Worm (Caenorhabditis elegans) whole organism, late embryonic: ENCODE results near the gene col-97.
A peak's percentile ranks its signal among the peaks of the same experiment; 100 is the strongest.

Source experiments
- C08G9.2 ChIP-seq: sonication (generic microtip); optimal IDR thresholded peaks from 2 replicates; lab custom pipeline; 2016; ENCODE audit warnings: mild to moderate bottlenecking, missing genetic modification characterization, moderate library complexity, missing compliant biosample characterization
- C38D4.7 ChIP-seq: fragments of 200-800 bp; sonication (Bioruptor generic); optimal IDR thresholded peaks from 2 replicates; lab custom pipeline; 2018; ENCODE audit warnings: mild to moderate bottlenecking, missing genetic modification characterization, moderate library complexity, missing compliant biosample characterization
- F13H6.1 ChIP-seq: sonication (generic microtip); optimal IDR thresholded peaks from 2 replicates; lab custom pipeline; 2016; ENCODE audit warnings: missing genetic modification characterization, missing compliant biosample characterization
- K02D7.2 ChIP-seq: sonication (generic microtip); optimal IDR thresholded peaks from 2 replicates; lab custom pipeline; 2017; ENCODE audit warnings: mild to moderate bottlenecking, missing genetic modification characterization, missing compliant biosample characterization
- K09A11.1 ChIP-seq: sonication (generic microtip); optimal IDR thresholded peaks from 2 replicates; lab custom pipeline; 2017; ENCODE audit warnings: antibody characterized with exemption, mild to moderate bottlenecking, missing genetic modification characterization, missing compliant biosample characterization; ENCODE audit not compliant: insufficient read depth
- T23F11.4 ChIP-seq: fragments of 200-800 bp; sonication (Bioruptor generic); optimal IDR thresholded peaks from 2 replicates; lab custom pipeline; 2018; ENCODE audit warnings: mild to moderate bottlenecking, missing genetic modification characterization, missing compliant biosample characterization
- ahr-1 ChIP-seq: sonication (generic microtip); optimal IDR thresholded peaks from 2 replicates; lab custom pipeline; 2016; ENCODE audit warnings: missing genetic modification characterization, missing compliant biosample characterization
- ceh-14 ChIP-seq: sonication (generic microtip); optimal IDR thresholded peaks from 2 replicates; lab custom pipeline; 2016; ENCODE audit warnings: missing genotype, missing genetic modification characterization, missing compliant biosample characterization
- ceh-18 ChIP-seq: sonication (generic microtip); optimal IDR thresholded peaks from 2 replicates; lab custom pipeline; 2016; ENCODE audit warnings: missing genetic modification characterization, missing compliant biosample characterization
- ceh-24 ChIP-seq: sonication (generic microtip); optimal IDR thresholded peaks from 2 replicates; lab custom pipeline; 2016; ENCODE audit warnings: mild to moderate bottlenecking, missing genetic modification characterization, missing compliant biosample characterization
- ceh-30 ChIP-seq: fragments of 150-350 bp; optimal IDR thresholded peaks from 2 replicates; lab custom pipeline; 2014; ENCODE audit warnings: missing biosample characterization, missing genetic modification characterization
- ceh-31 ChIP-seq: sonication (generic microtip); optimal IDR thresholded peaks from 2 replicates; lab custom pipeline; 2016; ENCODE audit warnings: missing genetic modification characterization, missing compliant biosample characterization
- ceh-34 ChIP-seq: sonication (generic microtip); optimal IDR thresholded peaks from 2 replicates; lab custom pipeline; 2016; ENCODE audit warnings: mild to moderate bottlenecking, missing genetic modification characterization, missing compliant biosample characterization
- ceh-48 ChIP-seq: sonication (generic microtip); optimal IDR thresholded peaks from 2 replicates; lab custom pipeline; 2016; ENCODE audit warnings: missing genetic modification characterization, inconsistent platforms, missing compliant biosample characterization
- ceh-6 ChIP-seq: fragments of 200-800 bp; sonication (Bioruptor generic); optimal IDR thresholded peaks from 2 replicates; lab custom pipeline; 2018; ENCODE audit warnings: mild to moderate bottlenecking, missing genetic modification characterization, missing compliant biosample characterization
- che-1 ChIP-seq: sonication (generic microtip); optimal IDR thresholded peaks from 2 replicates; lab custom pipeline; 2016; ENCODE audit warnings: mild to moderate bottlenecking, missing genetic modification characterization, missing compliant biosample characterization
- dmd-4 ChIP-seq: sonication (generic microtip); optimal IDR thresholded peaks from 2 replicates; lab custom pipeline; 2016; ENCODE audit warnings: borderline replicate concordance, missing genetic modification characterization, missing compliant biosample characterization
- dve-1 ChIP-seq: sonication (generic microtip); optimal IDR thresholded peaks from 2 replicates; lab custom pipeline; 2017; ENCODE audit warnings: antibody characterized with exemption, mild to moderate bottlenecking, missing genetic modification characterization, missing compliant biosample characterization
- elt-2 ChIP-seq: sonication (generic microtip); optimal IDR thresholded peaks from 2 replicates; lab custom pipeline; 2016; ENCODE audit warnings: missing genetic modification reagents, missing genetic modification characterization, missing compliant biosample characterization
- elt-4 ChIP-seq: sonication (generic microtip); optimal IDR thresholded peaks from 2 replicates; lab custom pipeline; 2016; ENCODE audit warnings: missing genetic modification characterization, missing compliant biosample characterization
- eyg-1 ChIP-seq: sonication (generic microtip); optimal IDR thresholded peaks from 2 replicates; lab custom pipeline; 2016; ENCODE audit warnings: missing genotype, missing genetic modification characterization, missing compliant biosample characterization
- fax-1 ChIP-seq: sonication (generic microtip); optimal IDR thresholded peaks from 2 replicates; lab custom pipeline; 2016; ENCODE audit warnings: missing genotype, missing genetic modification characterization, missing compliant biosample characterization
- fkh-10 ChIP-seq: fragments of 150-350 bp; optimal IDR thresholded peaks from 2 replicates; lab custom pipeline; 2014; ENCODE audit warnings: missing biosample characterization, missing genetic modification reagents, missing genetic modification characterization
- fkh-6 ChIP-seq: sonication (generic microtip); optimal IDR thresholded peaks from 2 replicates; lab custom pipeline; 2016; ENCODE audit warnings: missing genetic modification characterization, missing compliant biosample characterization
- gmeb-2 ChIP-seq: sonication (generic microtip); optimal IDR thresholded peaks from 2 replicates; lab custom pipeline; 2016; ENCODE audit warnings: missing genetic modification characterization, inconsistent platforms, missing compliant biosample characterization
- hlh-13 ChIP-seq: fragments of 200-800 bp; sonication (Bioruptor generic); optimal IDR thresholded peaks from 2 replicates; lab custom pipeline; 2018; ENCODE audit warnings: mild to moderate bottlenecking, missing genetic modification characterization, missing compliant biosample characterization
- hlh-30 ChIP-seq: sonication (generic microtip); optimal IDR thresholded peaks from 2 replicates; lab custom pipeline; 2017; ENCODE audit warnings: antibody characterized with exemption, missing genetic modification characterization, missing compliant biosample characterization; ENCODE audit not compliant: insufficient read depth
- hlh-6 ChIP-seq: sonication (generic microtip); optimal IDR thresholded peaks from 2 replicates; lab custom pipeline; 2016; ENCODE audit warnings: missing genotype, missing genetic modification characterization, missing compliant biosample characterization
- hlh-8 ChIP-seq: sonication (generic microtip); optimal IDR thresholded peaks from 2 replicates; lab custom pipeline; 2016; ENCODE audit warnings: missing genotype, missing genetic modification characterization, missing compliant biosample characterization
- lim-6 ChIP-seq: sonication (generic microtip); optimal IDR thresholded peaks from 2 replicates; lab custom pipeline; 2016; ENCODE audit warnings: missing genetic modification characterization, missing compliant biosample characterization
- lin-11 ChIP-seq: fragments of 200-800 bp; sonication (Bioruptor generic); optimal IDR thresholded peaks from 2 replicates; lab custom pipeline; 2018; ENCODE audit warnings: mild to moderate bottlenecking, missing genetic modification characterization, missing compliant biosample characterization
- mec-3 ChIP-seq: sonication (generic microtip); optimal IDR thresholded peaks from 2 replicates; lab custom pipeline; 2016; ENCODE audit warnings: borderline replicate concordance, missing genetic modification characterization, missing compliant biosample characterization
- nfya-1 ChIP-seq: sonication (generic microtip); optimal IDR thresholded peaks from 2 replicates; lab custom pipeline; 2017; ENCODE audit warnings: missing genetic modification characterization, mild to moderate bottlenecking, missing compliant biosample characterization, antibody characterized with exemption, moderate library complexity
- nhr-11 ChIP-seq: fragments of 150-350 bp; optimal IDR thresholded peaks from 2 replicates; lab custom pipeline; 2014; ENCODE audit warnings: missing biosample characterization, missing genetic modification characterization
- nhr-232 ChIP-seq: sonication (generic microtip); optimal IDR thresholded peaks from 2 replicates; lab custom pipeline; 2016; ENCODE audit warnings: missing genetic modification characterization, missing compliant biosample characterization
- npax-4 ChIP-seq: sonication (generic microtip); optimal IDR thresholded peaks from 2 replicates; lab custom pipeline; 2016; ENCODE audit warnings: missing genetic modification characterization, missing compliant biosample characterization
- pat-9 ChIP-seq: fragments of 200-800 bp; sonication (Bioruptor generic); optimal IDR thresholded peaks from 2 replicates; lab custom pipeline; 2018; ENCODE audit warnings: mild to moderate bottlenecking, missing genetic modification characterization, moderate library complexity, missing compliant biosample characterization
- pax-1 ChIP-seq: fragments of 150-350 bp; optimal IDR thresholded peaks from 2 replicates; lab custom pipeline; 2014; ENCODE audit warnings: missing biosample characterization, missing genetic modification characterization
- pros-1 ChIP-seq: fragments of 150-350 bp; optimal IDR thresholded peaks from 2 replicates; lab custom pipeline; 2014; ENCODE audit warnings: missing biosample characterization, missing genetic modification reagents, missing genetic modification characterization
- ref-2 ChIP-seq: sonication (generic microtip); optimal IDR thresholded peaks from 2 replicates; lab custom pipeline; 2016; ENCODE audit warnings: missing genetic modification characterization, missing compliant biosample characterization
- sdc-2 ChIP-seq: sonication (generic microtip); optimal IDR thresholded peaks from 2 replicates; lab custom pipeline; 2016; ENCODE audit warnings: missing genotype, missing genetic modification characterization, missing compliant biosample characterization
- sox-2 ChIP-seq: fragments of 200-800 bp; sonication (Bioruptor generic); IDR thresholded peaks from 2 replicates; pipeline ENCODE4 v1.3.6; 2022; ENCODE audit warnings: missing genetic modification reagents, missing genetic modification characterization, missing compliant biosample characterization
- syd-9 ChIP-seq: sonication (generic microtip); optimal IDR thresholded peaks from 2 replicates; lab custom pipeline; 2016; ENCODE audit warnings: mild to moderate bottlenecking, missing genetic modification characterization, moderate library complexity, missing compliant biosample characterization
- tbx-2 ChIP-seq: sonication (generic microtip); optimal IDR thresholded peaks from 2 replicates; lab custom pipeline; 2016; ENCODE audit warnings: missing genetic modification characterization, missing compliant biosample characterization
- ttx-3 ChIP-seq: sonication (generic microtip); optimal IDR thresholded peaks from 2 replicates; lab custom pipeline; 2016; ENCODE audit warnings: missing genetic modification reagents, missing genetic modification characterization, missing compliant biosample characterization
- unc-3 ChIP-seq, 2 experiments: fragments of 200-800 bp in 1 of 2; sonication (Bioruptor generic) in 1 of 2; sonication (generic microtip) in 1 of 2; conservative IDR thresholded peaks in 1 of 2; optimal IDR thresholded peaks in 1 of 2; 2 replicates each; pipeline versions ENCODE4 v1.3.6 to Lab custom; 2016 to 2022; ENCODE audit warnings: missing compliant biosample characterization in 2 of 2, missing genetic modification characterization in 2 of 2, missing genetic modification reagents in 1 of 2
- unc-55 ChIP-seq: sonication (generic microtip); optimal IDR thresholded peaks from 2 replicates; lab custom pipeline; 2017; ENCODE audit warnings: missing biosample characterization, missing genetic modification reagents, missing genetic modification characterization
- unc-86 ChIP-seq: sonication (generic microtip); optimal IDR thresholded peaks from 2 replicates; lab custom pipeline; 2016; ENCODE audit warnings: missing genetic modification characterization, missing compliant biosample characterization
- zip-5 ChIP-seq: sonication (generic microtip); optimal IDR thresholded peaks from 2 replicates; lab custom pipeline; 2016; ENCODE audit warnings: missing genetic modification characterization, missing compliant biosample characterization

Gene col-97

DNA sequence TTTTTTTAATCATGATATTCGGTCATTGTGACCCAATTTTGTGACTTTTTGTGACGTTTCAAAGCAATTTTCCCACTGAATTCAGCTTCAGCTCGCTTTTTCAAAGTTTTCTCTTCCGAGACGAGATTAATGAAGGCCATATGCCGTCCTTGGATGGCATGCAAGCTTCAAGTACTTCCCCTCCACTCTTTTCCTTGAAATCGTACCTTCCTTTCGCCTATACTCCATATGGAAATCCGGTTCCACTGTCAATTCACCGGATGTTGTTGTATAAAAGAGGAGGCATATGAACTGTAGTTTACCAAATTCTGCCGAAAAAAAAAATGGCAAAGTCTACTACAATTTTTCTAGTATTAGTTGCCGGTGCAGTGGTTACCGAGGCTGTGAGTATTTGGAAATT lies 12.7 kb downstream of the col-97 start, which contains the start of gene ZK1010.4:
Gene ZK1010.4, plus strand, starts transcription at position 301 of the 400 bp plus-strand sequence.
- TF ChIP-seq hlh-13 (GFP tag; lab: Kevin White, UChicago) (no peak), C38D4.7 (no peak)

DNA sequence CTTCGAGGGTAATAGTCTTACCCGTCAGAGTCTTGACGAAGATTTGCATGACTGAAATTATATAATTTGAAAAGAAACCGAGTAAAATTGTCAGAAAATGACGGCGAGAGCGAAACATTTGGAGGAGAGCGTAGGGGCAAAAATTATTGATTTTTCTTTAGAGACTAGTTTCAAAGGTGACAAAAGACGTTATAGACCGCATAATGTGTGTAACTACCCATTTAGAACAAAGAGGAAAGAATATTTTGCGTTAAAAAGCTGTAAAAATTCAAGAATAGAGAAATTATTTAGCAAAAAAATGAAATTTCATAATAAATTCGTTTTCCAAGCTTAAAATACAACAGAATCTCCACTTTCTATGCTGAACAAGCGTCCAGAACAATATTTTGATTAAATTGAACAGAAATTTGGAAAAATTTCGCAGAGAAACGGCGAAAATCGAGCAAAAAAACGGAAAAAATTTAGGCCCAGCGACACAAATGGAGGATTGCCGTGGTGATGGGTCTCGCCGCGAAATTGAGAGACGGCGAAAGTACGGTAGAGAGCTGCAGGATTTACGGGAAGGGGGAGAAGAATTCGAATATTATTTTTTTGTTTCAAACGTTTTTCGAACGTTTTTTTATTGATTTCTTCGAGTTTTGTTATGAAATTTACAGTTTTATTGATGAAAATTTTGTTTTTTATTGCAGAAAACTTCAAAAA lies 14.9 kb downstream of the col-97 start, which contains the start of the genes ubq-2 and frg-1:
Gene ubq-2, minus strand, starts transcription at position 51 of the 702 bp plus-strand sequence.
Gene frg-1, plus strand, starts transcription at position 690 of the 702 bp plus-strand sequence.
- TF ChIP-seq ahr-1 (no peak), ceh-6 (GFP tag; lab: Kevin White, UChicago) (no peak), mec-3 (no peak), ceh-14 (no peak), hlh-30 (no peak), npax-4 (tag; lab: Kevin White, UChicago) (no peak), sox-2 (GFP tag; lab: Robert Waterston, UW) (no peak), dmd-4 (tag; lab: Kevin White, UChicago) (no peak), K02D7.2 (tag; lab: Kevin White, UChicago) (no peak), ref-2 (tag; lab: Kevin White, UChicago) (no peak), zip-5 (tag; lab: Kevin White, UChicago) (no peak), elt-4 (tag; lab: Kevin White, UChicago) (no peak), eyg-1 (no peak), ceh-30 (tag; lab: Kevin White, UChicago) (no peak), che-1 (tag; lab: Kevin White, UChicago) (no peak), unc-86 (tag; lab: Kevin White, UChicago) (no peak), nhr-232 (tag; lab: Kevin White, UChicago) (no peak), pat-9 (tag; lab: Kevin White, UChicago) (no peak), tbx-2 (tag; lab: Kevin White, UChicago) (peak; percentile 6), C08G9.2 (tag; lab: Kevin White, UChicago) (no peak), fkh-6 (tag; lab: Kevin White, UChicago) (no peak), ceh-34 (peak; percentile 0), unc-55 (GFP tag; lab: Kevin White, UChicago) (no peak), F13H6.1 (no peak), K09A11.1 (tag; lab: Kevin White, UChicago) (no peak), hlh-6 (no peak), sdc-2 (tag; lab: Kevin White, UChicago) (no peak), pros-1 (tag; lab: Kevin White, UChicago) (no peak), hlh-8 (tag; lab: Kevin White, UChicago) (no peak), lin-11 (tag; lab: Kevin White, UChicago) (no peak), ceh-31 (tag; lab: Kevin White, UChicago) (peak; percentile 29), gmeb-2 (no peak), unc-3 (GFP tag; conservative IDR thresholded peaks at IDR 0.05; lab: Robert Waterston, UW) (no peak), unc-3 (tag; optimal IDR thresholded peaks at IDR 0.05; lab: Kevin White, UChicago) (no peak), fkh-10 (GFP tag; lab: Kevin White, UChicago) (no peak), nhr-11 (tag; lab: Kevin White, UChicago) (no peak), lim-6 (tag; lab: Kevin White, UChicago) (no peak), fax-1 (tag; lab: Kevin White, UChicago) (no peak), nfya-1 (tag; lab: Kevin White, UChicago) (peak; percentile 92), hlh-13 (GFP tag; lab: Kevin White, UChicago) (no peak), syd-9 (tag; lab: Kevin White, UChicago) (no peak), ttx-3 (tag; lab: Kevin White, UChicago) (no peak), ceh-18 (no peak), dve-1 (peak; percentile 2), ceh-48 (tag; lab: Kevin White, UChicago) (peak; percentile 56), elt-2 (tag; lab: Kevin White, UChicago) (peak; percentile 17), pax-1 (tag; lab: Kevin White, UChicago) (no peak), T23F11.4 (GFP tag; lab: Kevin White, UChicago) (no peak), ceh-24 (no peak)
